Worm (Caenorhabditis elegans) whole organism, L4 larva: Measurements from ENCODE around the gene sdpn-1.

Source experiments
- F44E2.7 ChIP-seq: fragments of 200-800 bp; sonication (Bioruptor generic); IDR thresholded peaks from 2 replicates; pipeline ENCODE4 v2.1.2; 2022; ENCODE audit warnings: missing genetic modification characterization, missing compliant biosample characterization
- F49E8.2 ChIP-seq: sonication (generic microtip); optimal IDR thresholded peaks from 2 replicates; lab custom pipeline; 2016; ENCODE audit warnings: missing compliant biosample characterization, mild to moderate bottlenecking, missing genetic modification characterization, borderline replicate concordance
- Y105C5A.15 ChIP-seq: fragments of 200-800 bp; sonication (Bioruptor generic); IDR thresholded peaks from 2 replicates; pipeline ENCODE4 v1.3.6; 2022; ENCODE audit warnings: missing genetic modification characterization, missing compliant biosample characterization
- Y48G9A.11 ChIP-seq: fragments of 200-800 bp; sonication (Bioruptor generic); IDR thresholded peaks from 2 replicates; pipeline ENCODE4 v1.3.6; 2022; ENCODE audit warnings: missing genetic modification reagents, missing genetic modification characterization, missing compliant biosample characterization
- Y5F2A.4 ChIP-seq: fragments of 200-800 bp; sonication (Bioruptor generic); optimal IDR thresholded peaks from 2 replicates; lab custom pipeline; 2018; ENCODE audit warnings: mild to moderate bottlenecking, missing genetic modification characterization, missing compliant biosample characterization
- ZK337.2 ChIP-seq: fragments of 200-800 bp; sonication (Bioruptor generic); IDR thresholded peaks from 2 replicates; pipeline ENCODE4 v1.3.6; 2022; ENCODE audit warnings: missing genetic modification reagents, missing genetic modification characterization, missing compliant biosample characterization
- ZK546.5 ChIP-seq, 2 experiments: sonication (generic microtip); optimal IDR thresholded peaks; 2 replicates each; lab custom pipeline; 2017; ENCODE audit warnings: missing biosample characterization in 2 of 2, missing genetic modification characterization in 2 of 2
- aha-1 ChIP-seq: fragments of 150-350 bp; peaks from one replicate; lab custom pipeline; 2014; ENCODE audit warnings: missing biosample characterization, missing genetic modification characterization
- arid-1 ChIP-seq: fragments of 200-800 bp; sonication (Bioruptor generic); conservative IDR thresholded peaks from 2 replicates; pipeline ENCODE4 v1.3.6; 2022; ENCODE audit warnings: missing genetic modification reagents, missing genetic modification characterization, missing compliant biosample characterization
- ceh-32 ChIP-seq: sonication (generic microtip); optimal IDR thresholded peaks from 2 replicates; lab custom pipeline; 2016; ENCODE audit warnings: mild to moderate bottlenecking, missing genetic modification characterization, missing compliant biosample characterization; ENCODE audit not compliant: poor library complexity
- ceh-82 ChIP-seq: sonication (generic microtip); optimal IDR thresholded peaks from 2 replicates; lab custom pipeline; 2017; ENCODE audit warnings: missing biosample characterization, missing genetic modification characterization
- ces-1 ChIP-seq: fragments of 150-350 bp; sonication (generic microtip); optimal IDR thresholded peaks from 4 replicates; lab custom pipeline; 2014; ENCODE audit warnings: missing biosample characterization, missing genetic modification reagents, missing genetic modification characterization
- daf-16 ChIP-seq, 3 experiments: sonication (generic microtip); optimal IDR thresholded peaks; 2 replicates each; lab custom pipeline; 2016 to 2017; ENCODE audit warnings: missing genetic modification characterization in 3 of 3, missing genetic modification reagents in 3 of 3, mild to moderate bottlenecking in 2 of 3, missing compliant biosample characterization in 2 of 3, missing biosample characterization in 1 of 3, moderate library complexity in 1 of 3
- daf-19 ChIP-seq: fragments of 200-800 bp; sonication (Bioruptor generic); conservative IDR thresholded peaks from 2 replicates; pipeline ENCODE4 v1.3.6; 2022; ENCODE audit warnings: missing genetic modification characterization, missing compliant biosample characterization
- daf-8 ChIP-seq: fragments of 200-800 bp; sonication (Bioruptor generic); IDR thresholded peaks from 2 replicates; pipeline ENCODE4 v1.3.6; 2022; ENCODE audit warnings: missing genetic modification characterization, missing compliant biosample characterization
- dve-1 ChIP-seq: sonication (generic microtip); optimal IDR thresholded peaks from 2 replicates; lab custom pipeline; 2017; ENCODE audit warnings: antibody characterized with exemption, mild to moderate bottlenecking, missing genetic modification characterization, missing compliant biosample characterization; ENCODE audit not compliant: insufficient read depth
- egl-27 ChIP-seq: sonication (generic microtip); optimal IDR thresholded peaks from 3 replicates; lab custom pipeline; 2017; ENCODE audit warnings: missing biosample characterization, missing genetic modification reagents, missing genetic modification characterization
- fkh-10 ChIP-seq: fragments of 150-350 bp; optimal IDR thresholded peaks from 2 replicates; lab custom pipeline; 2014; ENCODE audit warnings: missing biosample characterization, missing genetic modification reagents, missing genetic modification characterization
- gei-8 ChIP-seq: fragments of 200-800 bp; sonication (Bioruptor generic); optimal IDR thresholded peaks from 2 replicates; lab custom pipeline; 2018; ENCODE audit warnings: mild to moderate bottlenecking, missing genetic modification characterization, missing compliant biosample characterization
- hlh-30 ChIP-seq: sonication (generic microtip); optimal IDR thresholded peaks from 2 replicates; lab custom pipeline; 2017; ENCODE audit warnings: antibody characterized with exemption, mild to moderate bottlenecking, missing genetic modification characterization, missing compliant biosample characterization; ENCODE audit not compliant: insufficient read depth
- lin-1 ChIP-seq: fragments of 200-800 bp; sonication (Bioruptor generic); IDR thresholded peaks from 2 replicates; pipeline ENCODE4 v1.3.6; 2022; ENCODE audit warnings: missing genetic modification reagents, missing genetic modification characterization, missing compliant biosample characterization
- lir-3 ChIP-seq: sonication (generic microtip); optimal IDR thresholded peaks from 2 replicates; lab custom pipeline; 2016; ENCODE audit warnings: mild to moderate bottlenecking, missing genetic modification characterization, missing compliant biosample characterization
- lsy-2 ChIP-seq, 2 experiments: fragments of 150-350 bp in 1 of 2; sonication (generic microtip) in 1 of 2; optimal IDR thresholded peaks; 2 replicates each; lab custom pipeline; 2014 to 2017; ENCODE audit warnings: missing biosample characterization in 2 of 2, missing genetic modification characterization in 2 of 2
- mdl-1 ChIP-seq, 2 experiments: fragments of 150-350 bp in 1 of 2; sonication (generic microtip) in 1 of 2; optimal IDR thresholded peaks; 2 replicates each; lab custom pipeline; 2014 to 2017; ENCODE audit warnings: missing biosample characterization in 2 of 2, missing genetic modification characterization in 2 of 2
- mes-2 ChIP-seq: sonication (generic microtip); optimal IDR thresholded peaks from 2 replicates; lab custom pipeline; 2016; ENCODE audit warnings: missing genotype, mild to moderate bottlenecking, missing genetic modification characterization, missing compliant biosample characterization; ENCODE audit not compliant: poor library complexity, severe bottlenecking
- mxl-3 ChIP-seq: fragments of 200-800 bp; sonication (Bioruptor generic); optimal IDR thresholded peaks from 2 replicates; lab custom pipeline; 2018; ENCODE audit warnings: mild to moderate bottlenecking, missing genetic modification characterization, missing compliant biosample characterization
- nhr-10 ChIP-seq: fragments of 150-350 bp; optimal IDR thresholded peaks from 2 replicates; lab custom pipeline; 2014; ENCODE audit warnings: missing biosample characterization, missing genetic modification characterization
- nhr-102 ChIP-seq: sonication (generic microtip); optimal IDR thresholded peaks from 2 replicates; lab custom pipeline; 2016; ENCODE audit warnings: mild to moderate bottlenecking, missing genetic modification characterization, moderate library complexity, missing compliant biosample characterization
- nhr-11 ChIP-seq: fragments of 150-350 bp; optimal IDR thresholded peaks from 2 replicates; lab custom pipeline; 2014; ENCODE audit warnings: missing biosample characterization, missing genetic modification characterization
- nhr-237 ChIP-seq: sonication (generic microtip); optimal IDR thresholded peaks from 2 replicates; lab custom pipeline; 2017; ENCODE audit warnings: missing biosample characterization, missing genetic modification characterization
- nhr-25 ChIP-seq: sonication (generic microtip); optimal IDR thresholded peaks from 2 replicates; lab custom pipeline; 2017; ENCODE audit warnings: missing genetic modification characterization, mild to moderate bottlenecking, missing compliant biosample characterization, antibody characterized with exemption, moderate library complexity, borderline replicate concordance; ENCODE audit not compliant: insufficient read depth
- nhr-28 ChIP-seq: fragments of 150-350 bp; optimal IDR thresholded peaks from 2 replicates; lab custom pipeline; 2014; ENCODE audit warnings: missing biosample characterization, missing genetic modification characterization
- nhr-41 ChIP-seq: fragments of 200-800 bp; sonication (Bioruptor generic); IDR thresholded peaks from 2 replicates; pipeline ENCODE4 v1.3.6; 2022; ENCODE audit warnings: missing genetic modification reagents, missing genetic modification characterization, missing compliant biosample characterization
- nhr-6 ChIP-seq: fragments of 150-350 bp; optimal IDR thresholded peaks from 2 replicates; lab custom pipeline; 2014; ENCODE audit warnings: missing biosample characterization, missing genetic modification characterization
- php-3 ChIP-seq: fragments of 200-800 bp; sonication (Bioruptor generic); IDR thresholded peaks from 2 replicates; pipeline ENCODE4 v1.3.6; 2022; ENCODE audit warnings: missing genetic modification reagents, missing genetic modification characterization, missing compliant biosample characterization
- pqm-1 ChIP-seq: sonication (generic microtip); optimal IDR thresholded peaks from 2 replicates; lab custom pipeline; 2017; ENCODE audit warnings: missing biosample characterization, missing genetic modification characterization
- sdz-12 ChIP-seq: fragments of 200-800 bp; sonication (Bioruptor generic); optimal IDR thresholded peaks from 2 replicates; lab custom pipeline; 2018; ENCODE audit warnings: mild to moderate bottlenecking, missing genetic modification characterization, missing compliant biosample characterization
- unc-62 ChIP-seq, 3 experiments: fragments of 150-350 bp in 1 of 3; sonication (generic microtip); optimal IDR thresholded peaks in 2 of 3; peaks in 1 of 3; 1 replicate in 1 of 3; 2 replicates in 2 of 3; lab custom pipeline; 2014 to 2017; ENCODE audit warnings: missing biosample characterization in 3 of 3, missing genetic modification characterization in 3 of 3, missing genetic modification reagents in 3 of 3, missing genotype in 1 of 3
- ztf-7 ChIP-seq: fragments of 150-350 bp; optimal IDR thresholded peaks from 2 replicates; lab custom pipeline; 2014; ENCODE audit warnings: missing biosample characterization, missing genetic modification characterization

sdpn-1 gene

DNA sequence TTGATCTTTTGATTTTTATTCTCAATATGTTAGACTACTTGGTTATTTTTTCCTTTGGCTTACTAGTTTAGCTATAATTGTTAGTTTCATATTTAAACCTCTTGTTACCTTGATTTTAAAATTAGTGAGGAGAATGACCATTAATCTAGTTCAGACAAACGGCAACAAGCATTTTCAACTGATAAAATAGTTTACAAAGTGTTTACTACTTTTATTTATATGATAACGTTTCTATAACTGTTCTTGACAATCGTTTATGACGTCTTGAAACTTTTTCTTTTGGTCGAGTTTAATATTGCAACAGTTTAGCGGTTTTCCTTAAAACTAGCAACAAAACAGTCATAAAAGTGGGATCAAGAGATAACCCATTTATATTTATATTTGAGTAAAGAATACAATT lies 22.3 kb downstream of the sdpn-1 start:
- TF ChIP-seq daf-16 (GFP tag; optimal IDR thresholded peaks at IDR 0.05; lab: Kevin White, UChicago): no peak
- TF ChIP-seq daf-16 (tag; optimal IDR thresholded peaks at IDR 0.05; lab: Kevin White, UChicago): peak; percentile 93
- no peak for TF ChIP-seq nhr-10 (tag; lab: Kevin White, UChicago)
- no peak for TF ChIP-seq F44E2.7 (GFP tag; lab: Robert Waterston, UW)
- TF ChIP-seq dve-1: peak; percentile 23
- TF ChIP-seq pqm-1 (tag; lab: Kevin White, UChicago): peak; percentile 35
- TF ChIP-seq unc-62 (GFP tag; optimal IDR thresholded peaks at IDR 0.05 in 1 of 2; lab: Kevin White, UChicago): peak in 1 of 2 experiments; percentile 7
- TF ChIP-seq unc-62 (tag; optimal IDR thresholded peaks at IDR 0.05; lab: Kevin White, UChicago): no peak

DNA sequence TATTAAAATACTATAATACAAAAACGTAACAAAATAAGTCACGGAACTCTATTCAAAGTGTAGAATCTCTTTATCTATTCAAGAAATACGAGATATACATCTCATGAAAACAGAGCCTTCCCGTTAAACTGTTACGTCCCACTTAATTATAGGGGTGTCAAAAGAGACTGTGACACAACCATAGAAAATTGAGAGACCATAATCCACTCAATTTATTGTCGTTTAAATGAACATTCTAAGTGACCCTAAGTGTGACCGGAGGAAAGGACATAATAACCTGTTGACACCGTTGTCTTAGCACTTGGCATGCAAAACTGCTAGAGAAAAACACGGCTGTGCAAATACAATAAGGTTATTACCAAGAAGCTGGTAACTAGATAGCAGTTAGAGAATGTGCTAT lies 29.5 kb downstream of the sdpn-1 start:
- TF ChIP-seq nhr-237 (tag; lab: Kevin White, UChicago) (no peak), daf-16 (GFP tag; optimal IDR thresholded peaks at IDR 0.05; lab: Kevin White, UChicago) (no peak), daf-16 (tag; optimal IDR thresholded peaks at IDR 0.05; lab: Kevin White, UChicago) (no peak), mxl-3 (GFP tag; lab: Kevin White, UChicago) (no peak), daf-8 (GFP tag; lab: Robert Waterston, UW) (no peak), lsy-2 (tag; optimal IDR thresholded peaks at IDR 0.05; lab: Kevin White, UChicago) (no peak), ceh-32 (tag; lab: Kevin White, UChicago) (no peak), sdz-12 (GFP tag; lab: Kevin White, UChicago) (no peak), F44E2.7 (GFP tag; lab: Robert Waterston, UW) (no peak), lin-1 (no peak), egl-27 (no peak), Y105C5A.15 (GFP tag; lab: Robert Waterston, UW) (no peak), dve-1 (no peak), gei-8 (GFP tag; lab: Kevin White, UChicago) (no peak), ZK337.2 (GFP tag; lab: Robert Waterston, UW) (no peak), nhr-25 (no peak)
- TF ChIP-seq, all 104 proteins: peak for 0

DNA sequence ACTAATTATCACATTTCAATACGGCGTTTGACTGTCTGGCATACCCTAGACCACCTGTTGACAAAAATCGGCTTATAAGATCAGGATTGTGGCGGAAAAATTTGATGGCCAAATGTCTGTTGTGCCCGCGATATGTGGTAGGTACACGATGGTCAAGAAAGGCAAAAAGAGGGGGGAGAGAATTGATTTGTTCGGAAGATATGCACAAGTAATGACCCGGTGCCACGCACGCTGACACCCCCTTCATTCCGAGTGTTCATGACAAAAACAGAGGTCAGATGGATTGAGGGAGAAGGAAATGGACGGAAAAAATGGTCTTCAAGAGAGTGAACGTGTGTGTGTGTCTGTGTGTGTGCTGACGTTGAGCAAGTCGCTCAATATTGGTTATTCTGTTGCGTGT lies 32.6 kb downstream of the sdpn-1 start:
- TF ChIP-seq unc-62 (GFP tag; optimal IDR thresholded peaks at IDR 0.05 in 1 of 2; lab: Kevin White, UChicago): peak in 1 of 2 experiments; percentile 84
- TF ChIP-seq unc-62 (tag; optimal IDR thresholded peaks at IDR 0.05; lab: Kevin White, UChicago): no peak
- TF ChIP-seq aha-1: peak; percentile 88
- TF ChIP-seq ceh-32 (tag; lab: Kevin White, UChicago): no peak
- TF ChIP-seq hlh-30 (tag; lab: Kevin White, UChicago): peak; percentile 28
- no peak for TF ChIP-seq F49E8.2 (tag; lab: Kevin White, UChicago)

DNA sequence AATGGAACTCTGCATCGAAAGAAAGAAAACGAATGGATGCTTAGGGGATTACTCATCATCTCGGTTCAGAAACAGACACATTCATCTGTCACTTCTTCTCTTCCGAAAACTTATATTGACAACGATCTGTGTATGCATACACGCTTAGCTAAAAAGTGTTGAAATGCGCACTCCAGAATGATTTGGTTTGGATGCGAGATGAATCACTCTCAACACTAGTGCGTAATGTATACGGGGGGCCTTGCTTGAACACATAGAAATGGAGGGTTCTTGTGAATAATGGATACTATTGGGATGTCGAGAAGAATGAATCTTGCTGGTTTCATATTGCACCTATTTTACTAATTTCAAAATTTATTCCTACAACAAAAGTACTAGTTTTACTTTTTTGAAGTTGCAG lies 34.0 kb downstream of the sdpn-1 start:
- TF ChIP-seq daf-19 (GFP tag; lab: Robert Waterston, UW): 0 out of 2 replicates have a peak, but pooled peaks have one; percentile 15
- TF ChIP-seq nhr-102 (tag; lab: Kevin White, UChicago): no peak
- TF ChIP-seq arid-1 (GFP tag; lab: Robert Waterston, UW): no peak
- TF ChIP-seq unc-62 (GFP tag; optimal IDR thresholded peaks at IDR 0.05 in 1 of 2; lab: Kevin White, UChicago): peak in 1 of 2 experiments; percentile 97
- no peak for TF ChIP-seq unc-62 (tag; optimal IDR thresholded peaks at IDR 0.05; lab: Kevin White, UChicago)
- TF ChIP-seq, all 104 proteins: peak for 2

DNA sequence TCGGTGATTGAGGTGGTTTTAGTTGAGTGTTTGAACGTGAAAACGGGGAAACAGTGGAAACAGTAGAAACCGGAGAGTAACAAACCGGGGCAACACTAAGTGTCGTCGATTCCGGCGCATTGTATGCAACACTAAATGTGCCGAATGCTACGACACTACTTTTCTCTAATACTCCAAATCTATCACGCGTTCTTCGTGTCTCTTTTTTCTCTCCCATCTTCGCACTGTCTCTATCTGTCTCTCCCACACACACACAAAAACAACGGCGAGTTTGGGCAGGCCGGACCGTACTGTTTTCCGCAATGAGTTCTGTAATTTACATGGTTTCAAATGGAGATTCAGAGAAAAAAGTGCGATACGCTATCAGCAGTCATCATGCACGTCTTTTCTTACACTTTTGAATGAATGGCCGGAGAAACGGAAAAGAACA lies 36.0 kb downstream of the sdpn-1 start:
- no peak for TF ChIP-seq nhr-11 (tag; lab: Kevin White, UChicago)
- TF ChIP-seq ztf-7 (tag; lab: Kevin White, UChicago): no peak
- TF ChIP-seq nhr-41: no peak
- TF ChIP-seq Y5F2A.4 (GFP tag; lab: Kevin White, UChicago): no peak
- TF ChIP-seq lin-1: peak; percentile 84
- TF ChIP-seq ZK546.5 (tag; optimal IDR thresholded peaks at IDR 0.05; lab: Kevin White, UChicago): no peak
- peak; percentile 12 for TF ChIP-seq gei-8 (GFP tag; lab: Kevin White, UChicago)
- TF ChIP-seq lir-3: no peak
- TF ChIP-seq Y48G9A.11 (GFP tag; lab: Robert Waterston, UW): no peak
- no peak for TF ChIP-seq daf-19 (GFP tag; lab: Robert Waterston, UW)
- TF ChIP-seq php-3 (GFP tag; lab: Robert Waterston, UW): peak; percentile 82
- peak; percentile 94 for TF ChIP-seq nhr-28
- TF ChIP-seq mes-2 (tag; lab: Kevin White, UChicago): peak; percentile 32
- TF ChIP-seq F49E8.2 (tag; lab: Kevin White, UChicago): no peak
- peak in 1 of 2 experiments; percentile 82 for TF ChIP-seq mdl-1 (tag; optimal IDR thresholded peaks at IDR 0.05; lab: Kevin White, UChicago)
- peak; percentile 82 for TF ChIP-seq nhr-102 (tag; lab: Kevin White, UChicago)
- TF ChIP-seq Y105C5A.15 (GFP tag; lab: Robert Waterston, UW): no peak
- no peak for TF ChIP-seq nhr-237 (tag; lab: Kevin White, UChicago)
- TF ChIP-seq nhr-6: peak; percentile 68
- no peak for TF ChIP-seq fkh-10
- no peak for TF ChIP-seq ceh-82 (tag; lab: Kevin White, UChicago)
- TF ChIP-seq ces-1 (GFP tag; lab: Kevin White, UChicago): no peak
- peak; percentile 84 for TF ChIP-seq hlh-30 (tag; lab: Kevin White, UChicago)
